Fruit fly (Drosophila melanogaster) whole organism, pupa: Measurements from ENCODE around the gene Girdin.

Source experiments
- CG10348 ChIP-seq: fragments of 200-800 bp; sonication (Bioruptor generic); IDR thresholded peaks from 2 replicates; pipeline ENCODE4 v1.3.6; 2022; ENCODE audit warnings: missing biosample characterization, missing genetic modification characterization
- CG13204 ChIP-seq: fragments of 200-800 bp; sonication (Bioruptor generic); optimal IDR thresholded peaks from 2 replicates; lab custom pipeline; 2018; ENCODE audit warnings: missing biosample characterization, mild to moderate bottlenecking, missing genetic modification characterization, moderate library complexity
- CG14655 ChIP-seq: fragments of 200-800 bp; sonication (Bioruptor generic); optimal IDR thresholded peaks from 3 replicates; lab custom pipeline; 2017; ENCODE audit warnings: mild to moderate bottlenecking, missing biosample characterization, missing genetic modification reagents, missing genetic modification characterization
- CG32121 ChIP-seq: fragments of 200-800 bp; sonication (Bioruptor generic); IDR thresholded peaks from 2 replicates; pipeline ENCODE4 v1.3.6; 2022; ENCODE audit warnings: missing biosample characterization, missing genetic modification characterization
- CG4496 ChIP-seq: fragments of 200-800 bp; sonication (Bioruptor generic); IDR thresholded peaks from 3 replicates; pipeline ENCODE4 v1.3.6; 2022; ENCODE audit warnings: missing biosample characterization, missing genetic modification characterization
- CG8159 ChIP-seq: fragments of 200-800 bp; sonication (Bioruptor generic); optimal IDR thresholded peaks from 3 replicates; lab custom pipeline; 2018; ENCODE audit warnings: missing biosample characterization, mild to moderate bottlenecking, missing genetic modification characterization, moderate library complexity
- CG9948 ChIP-seq: fragments of 200-800 bp; sonication (Bioruptor generic); optimal IDR thresholded peaks from 2 replicates; lab custom pipeline; 2018; ENCODE audit warnings: missing biosample characterization, mild to moderate bottlenecking, missing genetic modification characterization, moderate library complexity
- EcR ChIP-seq: fragments of 200-800 bp; sonication (Bioruptor generic); optimal IDR thresholded peaks from 3 replicates; lab custom pipeline; 2019; ENCODE audit warnings: missing biosample characterization, missing genetic modification characterization, mild to moderate bottlenecking, moderate library complexity, missing genetic modification reagents
- Ets98B ChIP-seq: fragments of 200-800 bp; sonication (Bioruptor generic); IDR thresholded peaks from 2 replicates; pipeline ENCODE4 v1.3.6; 2022; ENCODE audit warnings: missing biosample characterization, missing genetic modification characterization
- Pif1B ChIP-seq: fragments of 200-800 bp; sonication (Bioruptor generic); optimal IDR thresholded peaks from 3 replicates; lab custom pipeline; 2016; ENCODE audit warnings: missing biosample characterization, missing genetic modification characterization
- gl ChIP-seq: fragments of 200-800 bp; sonication (Bioruptor generic); optimal IDR thresholded peaks from 2 replicates; lab custom pipeline; 2018; ENCODE audit warnings: missing biosample characterization, mild to moderate bottlenecking, missing genetic modification characterization
- rn ChIP-seq: fragments of 200-800 bp; sonication (Bioruptor generic); IDR thresholded peaks from 2 replicates; pipeline ENCODE4 v1.3.6; 2022; ENCODE audit warnings: missing biosample characterization, missing genetic modification characterization

DNA sequence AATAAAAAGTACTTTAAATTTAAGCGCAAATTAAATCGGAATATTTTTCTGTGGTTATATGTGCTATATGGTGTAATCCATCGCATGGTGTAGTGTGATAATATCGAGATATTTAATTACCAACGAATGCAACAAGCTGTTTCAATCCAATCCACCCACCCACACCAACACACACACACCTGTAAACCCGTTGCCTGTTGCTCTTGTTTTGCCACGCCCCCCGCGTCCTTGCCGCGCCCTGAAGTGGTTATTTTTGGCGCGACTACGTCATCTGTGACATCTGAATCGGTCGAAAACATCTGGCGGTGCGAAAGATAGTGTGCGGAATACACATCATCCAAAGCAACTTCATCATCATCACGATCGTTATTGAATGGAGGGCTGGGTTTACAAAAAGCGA is 13.3 kb upstream of the Girdin start:
- TF ChIP-seq CG13204 (GFP tag; lab: Kevin White, UChicago) = no peak
- peak; percentile 35 for TF ChIP-seq EcR
- no peak for TF ChIP-seq CG4496
- TF ChIP-seq Ets98B = no peak
- TF ChIP-seq CG32121 (GFP tag; lab: Robert Waterston, UW) = no peak
- no peak for TF ChIP-seq rn
- TF ChIP-seq Pif1B (GFP tag; lab: Kevin White, UChicago) = no peak
- TF ChIP-seq CG9948 = no peak
- TF ChIP-seq CG10348 = no peak
- no peak for TF ChIP-seq CG14655 (GFP tag; lab: Kevin White, UChicago)
- TF ChIP-seq CG8159 = no peak
- TF ChIP-seq gl (tag; lab: Kevin White, UChicago) = no peak
